Fruit fly (Drosophila melanogaster) whole organism, embryonic: ENCODE measurements around the gene nop5.

ENCODE experiments used
- Asciz ChIP-seq: fragments of 200-800 bp; sonication (Bioruptor generic); optimal IDR thresholded peaks from 2 replicates; lab custom pipeline; 2017; ENCODE audit warnings: missing biosample characterization, mild to moderate bottlenecking, missing genetic modification characterization, missing genetic modification reagents
- CG10366 ChIP-seq: fragments of 200-800 bp; sonication (Bioruptor generic); IDR thresholded peaks from 2 replicates; pipeline ENCODE4 v1.3.6; 2022; ENCODE audit warnings: missing biosample characterization, missing genetic modification characterization
- CG12659 ChIP-seq: fragments of 200-800 bp; sonication (Bioruptor generic); optimal IDR thresholded peaks from 3 replicates; lab custom pipeline; 2017; ENCODE audit warnings: mild to moderate bottlenecking, missing biosample characterization, missing genetic modification reagents, missing genetic modification characterization
- CG15011 ChIP-seq: fragments of 200-800 bp; sonication (Bioruptor generic); optimal IDR thresholded peaks from 3 replicates; lab custom pipeline; 2018; ENCODE audit warnings: missing biosample characterization, mild to moderate bottlenecking, missing genetic modification characterization
- CG1529 ChIP-seq: fragments of 200-800 bp; sonication (Bioruptor generic); optimal IDR thresholded peaks from 3 replicates; lab custom pipeline; 2018; ENCODE audit warnings: missing biosample characterization, missing genetic modification characterization
- CG16815 ChIP-seq: fragments of 200-800 bp; sonication (Bioruptor generic); optimal IDR thresholded peaks from 3 replicates; lab custom pipeline; 2017; ENCODE audit warnings: missing biosample characterization, mild to moderate bottlenecking, missing genetic modification characterization
- CG17912 ChIP-seq: fragments of 200-800 bp; sonication (Bioruptor generic); optimal IDR thresholded peaks from 2 replicates; lab custom pipeline; 2018; ENCODE audit warnings: missing biosample characterization, mild to moderate bottlenecking, missing genetic modification characterization
- CG3407 ChIP-seq: fragments of 200-800 bp; sonication (Bioruptor generic); optimal IDR thresholded peaks from 2 replicates; lab custom pipeline; 2018; ENCODE audit warnings: missing biosample characterization, mild to moderate bottlenecking, missing genetic modification characterization
- CG42726 ChIP-seq: fragments of 200-800 bp; sonication (Bioruptor generic); IDR thresholded peaks from 2 replicates; pipeline ENCODE4 v1.3.6; 2022; ENCODE audit warnings: missing biosample characterization, missing genetic modification characterization; ENCODE audit not compliant: partially characterized antibody
- CG6765 ChIP-seq: fragments of 200-800 bp; sonication (Bioruptor generic); optimal IDR thresholded peaks from 3 replicates; lab custom pipeline; 2017; ENCODE audit warnings: missing biosample characterization, mild to moderate bottlenecking, missing genetic modification characterization
- CG7839 ChIP-seq: fragments of 200-800 bp; sonication (Bioruptor generic); optimal IDR thresholded peaks from 3 replicates; lab custom pipeline; 2018; ENCODE audit warnings: missing biosample characterization, mild to moderate bottlenecking, missing genetic modification characterization, moderate library complexity
- CTCF ChIP-seq: fragments of 200-800 bp; sonication (Bioruptor generic); optimal IDR thresholded peaks from 2 replicates; lab custom pipeline; 2017; ENCODE audit warnings: missing biosample characterization, mild to moderate bottlenecking, missing genetic modification characterization, moderate library complexity
- E2f1 ChIP-seq: fragments of 200-800 bp; sonication (Bioruptor generic); IDR thresholded peaks from 2 replicates; pipeline ENCODE4 v1.3.6; 2022; ENCODE audit warnings: missing biosample characterization, missing genetic modification characterization
- Fer3 ChIP-seq: fragments of 200-800 bp; sonication (Bioruptor generic); optimal IDR thresholded peaks from 2 replicates; lab custom pipeline; 2018; ENCODE audit warnings: missing biosample characterization, mild to moderate bottlenecking, missing genetic modification characterization, moderate library complexity
- HLH3B ChIP-seq: fragments of 200-800 bp; sonication (Bioruptor generic); IDR thresholded peaks from 2 replicates; pipeline ENCODE4 v1.3.6; 2022; ENCODE audit warnings: missing biosample characterization, missing genetic modification characterization
- Hand ChIP-seq: fragments of 200-800 bp; sonication (Bioruptor generic); optimal IDR thresholded peaks from 2 replicates; lab custom pipeline; 2017; ENCODE audit warnings: mild to moderate bottlenecking, missing biosample characterization, missing genetic modification reagents, missing genetic modification characterization
- Hmx ChIP-seq: fragments of 200-800 bp; sonication (Bioruptor generic); optimal IDR thresholded peaks from 2 replicates; lab custom pipeline; 2016; ENCODE audit warnings: missing biosample characterization, missing genetic modification characterization
- Hr51 ChIP-seq, 2 experiments: fragments of 200-800 bp; sonication (Bioruptor generic); optimal IDR thresholded peaks; 2 replicates in 1 of 2; 3 replicates in 1 of 2; lab custom pipeline; 2016 to 2018; ENCODE audit warnings: missing biosample characterization in 2 of 2, missing genetic modification characterization in 2 of 2, mild to moderate bottlenecking in 1 of 2, moderate library complexity in 1 of 2
- Hsf ChIP-seq: fragments of 200-800 bp; sonication (Bioruptor generic); optimal IDR thresholded peaks from 3 replicates; lab custom pipeline; 2016; ENCODE audit warnings: missing biosample characterization, missing genetic modification characterization
- Med ChIP-seq: fragments of 200-800 bp; sonication (Bioruptor generic); peaks from one replicate; lab custom pipeline; 2016; ENCODE audit warnings: missing biosample characterization, missing genetic modification characterization, mild to moderate bottlenecking, inconsistent platforms, moderate library complexity
- Myb ChIP-seq: fragments of 200-800 bp; sonication (Bioruptor generic); optimal IDR thresholded peaks from 2 replicates; lab custom pipeline; 2016; ENCODE audit warnings: missing biosample characterization, missing genetic modification characterization
- Neu2 ChIP-seq: fragments of 200-800 bp; sonication (Bioruptor generic); optimal IDR thresholded peaks from 3 replicates; lab custom pipeline; 2016; ENCODE audit warnings: missing biosample characterization, missing genetic modification characterization, borderline replicate concordance
- Ravus ChIP-seq: fragments of 200-800 bp; sonication (Bioruptor generic); IDR thresholded peaks from 2 replicates; pipeline ENCODE4 v1.3.6; 2022; ENCODE audit warnings: missing biosample characterization, missing genetic modification characterization
- Sox102F ChIP-seq: fragments of 200-800 bp; sonication (Bioruptor generic); optimal IDR thresholded peaks from 2 replicates; lab custom pipeline; 2018; ENCODE audit warnings: missing biosample characterization, mild to moderate bottlenecking, missing genetic modification characterization, moderate library complexity
- Taf1 ChIP-seq: fragments of 200-800 bp; sonication (Bioruptor generic); IDR thresholded peaks from 2 replicates; pipeline ENCODE4 v1.3.6; 2022; ENCODE audit warnings: missing biosample characterization, missing genetic modification characterization
- Usf ChIP-seq: fragments of 200-800 bp; sonication (Bioruptor generic); optimal IDR thresholded peaks from 2 replicates; lab custom pipeline; 2017; ENCODE audit warnings: missing genotype, missing biosample characterization, missing genetic modification characterization
- ab ChIP-seq: fragments of 200-800 bp; sonication (Bioruptor generic); optimal IDR thresholded peaks from 2 replicates; lab custom pipeline; 2016; ENCODE audit warnings: missing biosample characterization, missing genetic modification characterization
- ac ChIP-seq: fragments of 200-800 bp; sonication (Bioruptor generic); optimal IDR thresholded peaks from 3 replicates; lab custom pipeline; 2017; ENCODE audit warnings: missing biosample characterization, mild to moderate bottlenecking, missing genetic modification characterization
- bcd ChIP-seq: fragments of 200-800 bp; sonication (Bioruptor generic); optimal IDR thresholded peaks from 2 replicates; lab custom pipeline; 2017; ENCODE audit warnings: missing biosample characterization, mild to moderate bottlenecking, missing genetic modification characterization
- caup ChIP-seq: fragments of 200-800 bp; sonication (Bioruptor generic); optimal IDR thresholded peaks from 3 replicates; lab custom pipeline; 2017; ENCODE audit warnings: missing biosample characterization, mild to moderate bottlenecking, missing genetic modification characterization, moderate library complexity; ENCODE audit not compliant: severe bottlenecking
- croc ChIP-seq: fragments of 200-800 bp; sonication (Bioruptor generic); conservative IDR thresholded peaks from 3 replicates; pipeline ENCODE4 v1.3.6; 2022; ENCODE audit warnings: missing biosample characterization, missing genetic modification characterization
- crp ChIP-seq, 2 experiments: fragments of 200-800 bp; sonication (Bioruptor generic); optimal IDR thresholded peaks; 2 replicates in 1 of 2; 3 replicates in 1 of 2; lab custom pipeline; 2017; ENCODE audit warnings: missing biosample characterization in 2 of 2, missing genetic modification characterization in 2 of 2, mild to moderate bottlenecking in 1 of 2, moderate library complexity in 1 of 2
- dimm ChIP-seq: fragments of 200-800 bp; sonication (Bioruptor generic); IDR thresholded peaks from 2 replicates; pipeline ENCODE4 v1.3.6; 2022; ENCODE audit warnings: missing biosample characterization, missing genetic modification characterization
- ems ChIP-seq: fragments of 200-800 bp; sonication (Bioruptor generic); optimal IDR thresholded peaks from 3 replicates; lab custom pipeline; 2016; ENCODE audit warnings: missing biosample characterization, missing genetic modification characterization
- fd64A ChIP-seq: fragments of 200-800 bp; sonication (Bioruptor generic); optimal IDR thresholded peaks from 3 replicates; lab custom pipeline; 2018; ENCODE audit warnings: missing biosample characterization, mild to moderate bottlenecking, missing genetic modification characterization
- gem ChIP-seq: fragments of 200-800 bp; sonication (Bioruptor generic); optimal IDR thresholded peaks from 2 replicates; lab custom pipeline; 2019; ENCODE audit warnings: missing biosample characterization, mild to moderate bottlenecking, missing genetic modification characterization, moderate library complexity
- gro ChIP-seq: fragments of 200-800 bp; sonication (Bioruptor generic); optimal IDR thresholded peaks from 2 replicates; lab custom pipeline; 2016; ENCODE audit warnings: missing biosample characterization, missing genetic modification characterization
- hb ChIP-seq: fragments of 200-800 bp; sonication (Bioruptor generic); IDR thresholded peaks from 3 replicates; pipeline ENCODE4 v1.3.6; 2022; ENCODE audit warnings: missing biosample characterization, missing genetic modification characterization; ENCODE audit not compliant: partially characterized antibody
- her ChIP-seq: fragments of 200-800 bp; sonication (Bioruptor generic); optimal IDR thresholded peaks from 2 replicates; lab custom pipeline; 2016; ENCODE audit warnings: missing biosample characterization, missing genetic modification characterization
- ind ChIP-seq: fragments of 200-800 bp; sonication (Bioruptor generic); optimal IDR thresholded peaks from 3 replicates; lab custom pipeline; 2016; ENCODE audit warnings: missing biosample characterization, missing genetic modification characterization
- ken ChIP-seq: fragments of 200-800 bp; sonication (Bioruptor generic); IDR thresholded peaks from 3 replicates; pipeline ENCODE4 v1.3.6; 2022; ENCODE audit warnings: missing biosample characterization, missing genetic modification characterization
- lilli ChIP-seq: fragments of 200-800 bp; sonication (Bioruptor generic); optimal IDR thresholded peaks from 3 replicates; lab custom pipeline; 2016; ENCODE audit warnings: missing biosample characterization, missing genetic modification characterization
- nerfin-2 ChIP-seq: fragments of 200-800 bp; sonication (Bioruptor generic); IDR thresholded peaks from 2 replicates; pipeline ENCODE4 v1.3.6; 2022; ENCODE audit warnings: missing biosample characterization, missing genetic modification characterization; ENCODE audit not compliant: partially characterized antibody
- onecut ChIP-seq: fragments of 200-800 bp; sonication (Bioruptor generic); IDR thresholded peaks from 2 replicates; pipeline ENCODE4 v1.3.6; 2022; ENCODE audit warnings: missing biosample characterization, missing genetic modification characterization
- phol ChIP-seq: fragments of 200-800 bp; sonication (Bioruptor generic); optimal IDR thresholded peaks from 3 replicates; lab custom pipeline; 2018; ENCODE audit warnings: missing biosample characterization, mild to moderate bottlenecking, missing genetic modification characterization, moderate library complexity
- sqz ChIP-seq: fragments of 200-800 bp; sonication (Bioruptor generic); optimal IDR thresholded peaks from 3 replicates; lab custom pipeline; 2018; ENCODE audit warnings: missing biosample characterization, mild to moderate bottlenecking, missing genetic modification characterization
- tin ChIP-seq: fragments of 200-800 bp; sonication (Bioruptor generic); optimal IDR thresholded peaks from 3 replicates; lab custom pipeline; 2016; ENCODE audit warnings: missing biosample characterization, missing genetic modification characterization
- tio ChIP-seq: fragments of 200-800 bp; sonication (Bioruptor generic); optimal IDR thresholded peaks from 2 replicates; lab custom pipeline; 2017; ENCODE audit warnings: missing biosample characterization, missing genetic modification characterization, inconsistent platforms
- vfl ChIP-seq: fragments of 200-800 bp; sonication (Bioruptor generic); optimal IDR thresholded peaks from 2 replicates; lab custom pipeline; 2016; ENCODE audit warnings: missing biosample characterization, missing genetic modification characterization
- z ChIP-seq: fragments of 200-800 bp; sonication (Bioruptor generic); IDR thresholded peaks from 3 replicates; pipeline ENCODE4 v1.3.6; 2022; ENCODE audit warnings: missing biosample characterization, missing genetic modification characterization

The nop5 gene

dm6 chr2L:6918517-6919202 lies at the start of gene nop5:
nop5 (minus strand) TSS chr2L:6918743.
- TF ChIP-seq E2f1 (GFP tag; lab: Robert Waterston, UW) (0 out of 2 replicates have a peak, but pooled peaks have one; percentile 22), Neu2 (GFP tag; lab: Kevin White, UChicago) (no peak), CG3407 (GFP tag; lab: Kevin White, UChicago) (no peak), ems (GFP tag; lab: Kevin White, UChicago) (no peak), CG7839 (no peak), Fer3 (peak; percentile 56), ac (GFP tag; lab: Kevin White, UChicago) (no peak), gro (GFP tag; lab: Kevin White, UChicago) (peak; percentile 3), Ravus (no peak), Myb (GFP tag; lab: Kevin White, UChicago) (no peak), vfl (GFP tag; lab: Kevin White, UChicago) (no peak), fd64A (GFP tag; lab: Kevin White, UChicago) (no peak), ab (GFP tag; lab: Kevin White, UChicago) (no peak), tio (GFP tag; lab: Kevin White, UChicago) (no peak), CG12659 (GFP tag; lab: Kevin White, UChicago) (peak; percentile 85), dimm (no peak), her (GFP tag; lab: Kevin White, UChicago) (no peak), Hsf (no peak), CG1529 (peak; percentile 38), caup (GFP tag; lab: Kevin White, UChicago) (peak; percentile 37), bcd (peak; percentile 26), nerfin-2 (GFP tag; lab: Robert Waterston, UW) (no peak), ken (GFP tag; lab: Robert Waterston, UW) (no peak), Hmx (GFP tag; lab: Kevin White, UChicago) (no peak), CTCF (GFP tag; lab: Kevin White, UChicago) (no peak), gem (peak; percentile 85), CG6765 (GFP tag; lab: Kevin White, UChicago) (peak; percentile 79), ind (GFP tag; lab: Kevin White, UChicago) (peak; percentile 53), CG42726 (GFP tag; lab: Robert Waterston, UW) (no peak), CG15011 (no peak), CG17912 (GFP tag; lab: Kevin White, UChicago) (no peak), Sox102F (GFP tag; lab: Kevin White, UChicago) (no peak), lilli (GFP tag; lab: Kevin White, UChicago) (no peak), z (no peak), crp (GFP tag; optimal IDR thresholded peaks at IDR 0.05; lab: Kevin White, UChicago) (peak in 1 of 2 experiments; percentile 0), croc (GFP tag; lab: Robert Waterston, UW) (peak; percentile 28; the same call in 2 of the 3 replicates), Asciz (GFP tag; lab: Kevin White, UChicago) (no peak), HLH3B (GFP tag; lab: Robert Waterston, UW) (no peak), Taf1 (GFP tag; lab: Robert Waterston, UW) (no peak), CG10366 (GFP tag; lab: Robert Waterston, UW) (no peak), sqz (GFP tag; lab: Kevin White, UChicago) (no peak), phol (peak; percentile 69), hb (GFP tag; lab: Robert Waterston, UW) (no peak), tin (GFP tag; lab: Kevin White, UChicago) (peak; percentile 35), Hand (GFP tag; lab: Kevin White, UChicago) (peak; percentile 56), CG16815 (GFP tag; lab: Kevin White, UChicago) (peak; percentile 40), onecut (GFP tag; lab: Robert Waterston, UW) (0 out of 2 replicates have a peak, but pooled peaks have one; percentile 4), Usf (peak; percentile 59), Med (GFP tag; lab: Kevin White, UChicago) (peak; percentile 89), Hr51 (GFP tag; optimal IDR thresholded peaks at IDR 0.05; lab: Kevin White, UChicago) (no peak)
